Fruit fly (Drosophila melanogaster) whole organism, prepupa: ENCODE measurements around the gene CG5342.

ENCODE experiments used
- CG10631 ChIP-seq: fragments of 200-800 bp; sonication (Bioruptor generic); optimal IDR thresholded peaks from 2 replicates; lab custom pipeline; 2016; ENCODE audit warnings: missing biosample characterization, missing genetic modification characterization
- CG10669 ChIP-seq: fragments of 200-800 bp; sonication (Bioruptor generic); optimal IDR thresholded peaks from 3 replicates; lab custom pipeline; 2018; ENCODE audit warnings: missing biosample characterization, mild to moderate bottlenecking, missing genetic modification characterization, moderate library complexity
- CG11762 ChIP-seq: fragments of 200-800 bp; sonication (Bioruptor generic); optimal IDR thresholded peaks from 3 replicates; lab custom pipeline; 2016; ENCODE audit warnings: missing biosample characterization, missing genetic modification characterization; ENCODE audit not compliant: insufficient read depth
- CG11902 ChIP-seq: fragments of 200-800 bp; sonication (Bioruptor generic); optimal IDR thresholded peaks from 3 replicates; lab custom pipeline; 2016; ENCODE audit warnings: missing biosample characterization, missing genetic modification characterization
- CG15336 ChIP-seq: fragments of 200-800 bp; sonication (Bioruptor generic); IDR thresholded peaks from 2 replicates; pipeline ENCODE4 v1.3.6; 2022; ENCODE audit warnings: missing biosample characterization, missing genetic modification characterization
- CG1621 ChIP-seq: fragments of 200-800 bp; sonication (Bioruptor generic); optimal IDR thresholded peaks from 3 replicates; lab custom pipeline; 2018; ENCODE audit warnings: missing biosample characterization, mild to moderate bottlenecking, missing genetic modification characterization
- CG16779 ChIP-seq: fragments of 200-800 bp; sonication (Bioruptor generic); optimal IDR thresholded peaks from 3 replicates; lab custom pipeline; 2017; ENCODE audit warnings: missing biosample characterization, mild to moderate bottlenecking, missing genetic modification characterization
- CG31627 ChIP-seq: fragments of 200-800 bp; sonication (Bioruptor generic); optimal IDR thresholded peaks from 3 replicates; lab custom pipeline; 2016; ENCODE audit warnings: missing biosample characterization, missing genetic modification characterization
- CG32006 ChIP-seq: fragments of 200-800 bp; sonication (Bioruptor generic); optimal IDR thresholded peaks from 3 replicates; lab custom pipeline; 2017; ENCODE audit warnings: missing biosample characterization, mild to moderate bottlenecking, missing genetic modification characterization
- CG34406 ChIP-seq: fragments of 200-800 bp; sonication (Bioruptor generic); optimal IDR thresholded peaks from 3 replicates; lab custom pipeline; 2016; ENCODE audit warnings: missing biosample characterization, missing genetic modification characterization
- CG4318 ChIP-seq: fragments of 200-800 bp; sonication (Bioruptor generic); optimal IDR thresholded peaks from 3 replicates; lab custom pipeline; 2017; ENCODE audit warnings: missing biosample characterization, mild to moderate bottlenecking, missing genetic modification characterization
- CG6163 ChIP-seq: fragments of 200-800 bp; sonication (Bioruptor generic); IDR thresholded peaks from 3 replicates; pipeline ENCODE4 v1.3.6; 2022; ENCODE audit warnings: missing biosample characterization, missing genetic modification characterization
- CG6276 ChIP-seq: fragments of 200-800 bp; sonication (Bioruptor generic); optimal IDR thresholded peaks from 2 replicates; lab custom pipeline; 2017; ENCODE audit warnings: missing biosample characterization, mild to moderate bottlenecking, missing genetic modification characterization
- CG6808 ChIP-seq: fragments of 200-800 bp; sonication (Bioruptor generic); optimal IDR thresholded peaks from 3 replicates; lab custom pipeline; 2017; ENCODE audit warnings: missing biosample characterization, missing genetic modification characterization, mild to moderate bottlenecking, moderate library complexity, missing genetic modification reagents
- CG6854 ChIP-seq: fragments of 200-800 bp; sonication (Bioruptor generic); optimal IDR thresholded peaks from 2 replicates; lab custom pipeline; 2017; ENCODE audit warnings: missing biosample characterization, mild to moderate bottlenecking, missing genetic modification characterization
- CG8119 ChIP-seq: fragments of 200-800 bp; sonication (Bioruptor generic); IDR thresholded peaks from 3 replicates; pipeline ENCODE4 v1.3.6; 2022; ENCODE audit warnings: missing biosample characterization, missing genetic modification characterization
- CG8319 ChIP-seq: fragments of 200-800 bp; sonication (Bioruptor generic); optimal IDR thresholded peaks from 3 replicates; lab custom pipeline; 2016; ENCODE audit warnings: missing biosample characterization, missing genetic modification characterization
- CG9139 ChIP-seq: fragments of 200-800 bp; sonication (Bioruptor generic); optimal IDR thresholded peaks from 3 replicates; lab custom pipeline; 2017; ENCODE audit warnings: missing biosample characterization, mild to moderate bottlenecking, missing genetic modification characterization
- Eip75B ChIP-seq: fragments of 200-800 bp; sonication (Bioruptor generic); optimal IDR thresholded peaks from 3 replicates; lab custom pipeline; 2016; ENCODE audit warnings: missing biosample characterization, missing genetic modification characterization
- Eip78C ChIP-seq: fragments of 200-800 bp; sonication (Bioruptor generic); peaks from one replicate; lab custom pipeline; 2016; ENCODE audit warnings: missing biosample characterization, missing genetic modification characterization
- Eip93F ChIP-seq: fragments of 200-800 bp; sonication (Bioruptor generic); optimal IDR thresholded peaks from 2 replicates; lab custom pipeline; 2016; ENCODE audit warnings: missing biosample characterization, mild to moderate bottlenecking, missing genetic modification characterization
- Ets21C ChIP-seq: fragments of 200-800 bp; sonication (Bioruptor generic); optimal IDR thresholded peaks from 3 replicates; lab custom pipeline; 2016; ENCODE audit warnings: missing biosample characterization, missing genetic modification characterization
- Ets96B ChIP-seq: fragments of 200-800 bp; optimal IDR thresholded peaks from 2 replicates; lab custom pipeline; 2019; ENCODE audit warnings: missing biosample characterization, mild to moderate bottlenecking, missing genetic modification characterization, moderate library complexity
- Gug ChIP-seq: fragments of 200-800 bp; sonication (Bioruptor generic); IDR thresholded peaks from 2 replicates; pipeline ENCODE4 v1.3.6; 2022; ENCODE audit warnings: missing biosample characterization, missing genetic modification characterization
- Hr38 ChIP-seq: sonication (Bioruptor generic); optimal IDR thresholded peaks from 2 replicates; lab custom pipeline; 2016; ENCODE audit warnings: missing biosample characterization, missing genetic modification characterization
- Hr39 ChIP-seq: fragments of 200-800 bp; sonication (Bioruptor generic); optimal IDR thresholded peaks from 2 replicates; lab custom pipeline; 2016; ENCODE audit warnings: missing biosample characterization, missing genetic modification characterization
- Lpt ChIP-seq: fragments of 200-800 bp; sonication (Bioruptor generic); optimal IDR thresholded peaks from 3 replicates; lab custom pipeline; 2016; ENCODE audit warnings: missing biosample characterization, missing genetic modification characterization
- Met ChIP-seq: fragments of 200-800 bp; sonication (Bioruptor generic); optimal IDR thresholded peaks from 3 replicates; lab custom pipeline; 2016; ENCODE audit warnings: missing biosample characterization, missing genetic modification characterization
- Smox ChIP-seq: fragments of 200-800 bp; sonication (Bioruptor generic); optimal IDR thresholded peaks from 3 replicates; lab custom pipeline; 2016; ENCODE audit warnings: missing biosample characterization, missing genetic modification characterization
- Sox14 ChIP-seq: fragments of 200-800 bp; sonication (Bioruptor generic); optimal IDR thresholded peaks from 3 replicates; lab custom pipeline; 2016; ENCODE audit warnings: missing biosample characterization, missing genetic modification characterization
- achi ChIP-seq: fragments of 200-800 bp; sonication (Bioruptor generic); optimal IDR thresholded peaks from 3 replicates; lab custom pipeline; 2016; ENCODE audit warnings: missing biosample characterization, missing genetic modification characterization
- acj6 ChIP-seq: fragments of 200-800 bp; sonication (Bioruptor generic); optimal IDR thresholded peaks from 3 replicates; lab custom pipeline; 2016; ENCODE audit warnings: missing biosample characterization, missing genetic modification characterization
- dac ChIP-seq: fragments of 200-800 bp; sonication (Bioruptor generic); optimal IDR thresholded peaks from 2 replicates; lab custom pipeline; 2017; ENCODE audit warnings: missing biosample characterization, mild to moderate bottlenecking, missing genetic modification characterization
- dsx ChIP-seq: fragments of 200-800 bp; optimal IDR thresholded peaks from 3 replicates; lab custom pipeline; 2019; ENCODE audit warnings: missing biosample characterization, mild to moderate bottlenecking, missing genetic modification characterization, moderate library complexity; ENCODE audit not compliant: poor library complexity, severe bottlenecking
- fd59A ChIP-seq: fragments of 200-800 bp; sonication (Bioruptor generic); optimal IDR thresholded peaks from 2 replicates; lab custom pipeline; 2017; ENCODE audit warnings: missing biosample characterization, mild to moderate bottlenecking, missing genetic modification characterization, missing genetic modification reagents
- fkh ChIP-seq: fragments of 200-800 bp; sonication (Bioruptor generic); optimal IDR thresholded peaks from 3 replicates; lab custom pipeline; 2017; ENCODE audit warnings: missing biosample characterization, mild to moderate bottlenecking, missing genetic modification characterization, moderate library complexity
- lz ChIP-seq: fragments of 200-800 bp; sonication (Bioruptor generic); optimal IDR thresholded peaks from 3 replicates; lab custom pipeline; 2016; ENCODE audit warnings: missing biosample characterization, missing genetic modification characterization
- net ChIP-seq: fragments of 200-800 bp; sonication (Bioruptor generic); optimal IDR thresholded peaks from 3 replicates; lab custom pipeline; 2016; ENCODE audit warnings: missing biosample characterization, missing genetic modification characterization
- salr ChIP-seq, 2 experiments: fragments of 200-800 bp; sonication (Bioruptor generic); optimal IDR thresholded peaks; 3 replicates each; lab custom pipeline; 2016 to 2018; ENCODE audit warnings: missing biosample characterization in 2 of 2, missing genetic modification characterization in 2 of 2, mild to moderate bottlenecking in 1 of 2
- spab ChIP-seq: fragments of 200-800 bp; sonication (Bioruptor generic); optimal IDR thresholded peaks from 2 replicates; lab custom pipeline; 2017; ENCODE audit warnings: missing biosample characterization, mild to moderate bottlenecking, missing genetic modification characterization, missing genetic modification reagents
- ss ChIP-seq, 2 experiments: fragments of 200-800 bp; sonication (Bioruptor generic); optimal IDR thresholded peaks; 2 replicates in 1 of 2; 3 replicates in 1 of 2; lab custom pipeline; 2017 to 2018; ENCODE audit warnings: mild to moderate bottlenecking in 2 of 2, missing biosample characterization in 2 of 2, missing genetic modification characterization in 2 of 2, moderate library complexity in 1 of 2
- svp ChIP-seq: fragments of 200-800 bp; sonication (Bioruptor generic); peaks from one replicate; lab custom pipeline; 2016; ENCODE audit warnings: missing biosample characterization, missing genetic modification characterization
- topi ChIP-seq: fragments of 200-800 bp; sonication (Bioruptor generic); optimal IDR thresholded peaks from 3 replicates; lab custom pipeline; 2016; ENCODE audit warnings: missing biosample characterization, missing genetic modification characterization
- vri ChIP-seq: fragments of 200-800 bp; sonication (Bioruptor generic); optimal IDR thresholded peaks from 3 replicates; lab custom pipeline; 2016; ENCODE audit warnings: missing biosample characterization, mild to moderate bottlenecking, missing genetic modification characterization

The CG5342 gene

dm6 chr3R:11613252-11614036, 34.8 kb downstream of the CG5342 start (continued):
- TF ChIP-seq acj6 (GFP tag; lab: Kevin White, UChicago) = peak; percentile 36
- peak; percentile 7 for TF ChIP-seq Ets21C (GFP tag; lab: Kevin White, UChicago)
- TF ChIP-seq CG6854 (GFP tag; lab: Kevin White, UChicago) = peak; percentile 31
- peak; percentile 89 for TF ChIP-seq svp (GFP tag; lab: Kevin White, UChicago)
- no peak for TF ChIP-seq Hr38 (GFP tag; lab: Kevin White, UChicago)
- TF ChIP-seq CG32006 (GFP tag; lab: Kevin White, UChicago) = no peak
- TF ChIP-seq ss (GFP tag; optimal IDR thresholded peaks at IDR 0.05; lab: Kevin White, UChicago) = no peak
- no peak for TF ChIP-seq CG6808 (GFP tag; lab: Kevin White, UChicago)
- no peak for TF ChIP-seq vri (GFP tag; lab: Kevin White, UChicago)
- TF ChIP-seq Eip75B (GFP tag; lab: Kevin White, UChicago) = no peak
- peak; percentile 45 for TF ChIP-seq Sox14 (GFP tag; lab: Kevin White, UChicago)
- TF ChIP-seq CG4318 (GFP tag; lab: Kevin White, UChicago) = no peak
- TF ChIP-seq CG6163 (GFP tag; lab: Robert Waterston, UW) = no peak
- peak; percentile 55 for TF ChIP-seq Met (GFP tag; lab: Kevin White, UChicago)
- TF ChIP-seq Lpt (GFP tag; lab: Kevin White, UChicago) = no peak
- no peak for TF ChIP-seq Ets96B (tag; lab: Kevin White, UChicago)
- TF ChIP-seq fd59A (GFP tag; lab: Kevin White, UChicago) = no peak
- no peak for TF ChIP-seq Gug
- TF ChIP-seq CG34406 = no peak
- TF ChIP-seq dsx (GFP tag; lab: Kevin White, UChicago) = no peak
- peak; percentile 69 for TF ChIP-seq Eip78C (GFP tag; lab: Kevin White, UChicago)

dm6 chr3R:11614107-11614506, 35.5 kb downstream of the CG5342 start:
- TF ChIP-seq CG9139 (GFP tag; lab: Kevin White, UChicago) (peak; percentile 2), svp (GFP tag; lab: Kevin White, UChicago) (no peak), CG16779 (tag; lab: Kevin White, UChicago) (no peak)

- TF ChIP-seq CG11762 (GFP tag; lab: Kevin White, UChicago) (no peak), Hr38 (GFP tag; lab: Kevin White, UChicago) (no peak), Eip75B (GFP tag; lab: Kevin White, UChicago) (peak; percentile 56), CG31627 (GFP tag; lab: Kevin White, UChicago) (peak; percentile 50), lz (GFP tag; lab: Kevin White, UChicago) (peak; percentile 63), CG15336 (GFP tag; lab: Robert Waterston, UW) (peak; percentile 52), spab (GFP tag; lab: Kevin White, UChicago) (peak; percentile 22), Met (GFP tag; lab: Kevin White, UChicago) (peak; percentile 61), achi (GFP tag; lab: Kevin White, UChicago) (peak; percentile 35), topi (peak; percentile 56), CG11902 (GFP tag; lab: Kevin White, UChicago) (peak; percentile 20), dsx (GFP tag; lab: Kevin White, UChicago) (peak; percentile 24), CG1621 (tag; lab: Kevin White, UChicago) (no peak), CG6854 (GFP tag; lab: Kevin White, UChicago) (no peak), salr (GFP tag; optimal IDR thresholded peaks at IDR 0.05; lab: Kevin White, UChicago) (no peak), CG4318 (GFP tag; lab: Kevin White, UChicago) (no peak), CG8319 (GFP tag; lab: Kevin White, UChicago) (peak; percentile 40), fd59A (GFP tag; lab: Kevin White, UChicago) (no peak), Smox (peak; percentile 52), Sox14 (GFP tag; lab: Kevin White, UChicago) (peak; percentile 39), CG6808 (GFP tag; lab: Kevin White, UChicago) (peak; percentile 54), CG8119 (GFP tag; lab: Robert Waterston, UW) (no peak), Eip93F (GFP tag; lab: Kevin White, UChicago) (no peak), CG10669 (GFP tag; lab: Kevin White, UChicago) (peak; percentile 52), Gug (peak; percentile 17; the same call in 1 of the 2 replicates), dac (GFP tag; lab: Kevin White, UChicago) (no peak), vri (GFP tag; lab: Kevin White, UChicago) (peak; percentile 49), CG10631 (GFP tag; lab: Kevin White, UChicago) (peak; percentile 7), Hr39 (GFP tag; lab: Kevin White, UChicago) (peak; percentile 66), Ets21C (GFP tag; lab: Kevin White, UChicago) (peak; percentile 26), net (no peak), fkh (no peak), CG34406 (peak; percentile 58), CG6276 (GFP tag; lab: Kevin White, UChicago) (peak; percentile 3)
These were observed 35.9 kb downstream of the CG5342 start for dm6 chr3R:11614507-11614906.
